Worm (Caenorhabditis elegans): Measurements from ENCODE around the gene ccf-1.
A peak's percentile ranks its signal among the peaks of the same experiment; 100 is the strongest.

The ccf-1 gene

DNA sequence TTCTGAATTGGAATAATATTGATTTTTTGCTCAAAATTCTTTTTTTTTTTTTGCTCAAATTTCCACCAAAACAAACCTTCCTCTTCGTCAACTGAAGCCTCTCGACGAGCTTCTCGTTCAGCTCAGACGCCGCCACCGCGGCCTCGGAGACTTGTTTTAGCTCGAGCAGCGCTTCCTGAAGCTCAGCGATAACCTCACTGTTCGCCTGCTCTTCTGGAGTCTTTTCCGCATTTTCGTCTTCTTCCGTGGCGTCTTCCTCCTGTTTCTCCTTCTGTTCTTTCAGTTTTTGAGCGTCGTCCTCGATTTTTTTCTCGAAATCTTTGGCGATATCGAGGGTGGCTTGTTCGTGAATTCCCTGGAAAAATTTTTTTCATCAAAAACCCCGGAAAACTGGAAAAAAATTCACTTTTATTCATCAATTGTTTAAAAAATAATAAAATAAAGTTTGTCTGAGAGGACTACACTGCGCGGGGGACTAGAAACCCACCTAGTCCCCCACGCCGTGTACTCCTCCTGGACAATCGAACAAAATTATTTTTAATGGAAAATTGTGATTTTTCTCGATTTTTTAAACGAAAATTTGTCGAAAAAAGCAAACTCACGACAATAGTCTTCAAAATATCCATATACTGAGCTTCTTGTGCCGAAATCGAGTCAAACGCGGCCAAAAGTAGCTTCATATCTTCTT is 26.2 kb upstream of the ccf-1 start (continued):
- TF ChIP-seq zag-1 (tag; optimal IDR thresholded peaks at IDR 0.05) (no peak), unc-55 (GFP tag; optimal IDR thresholded peaks at IDR 0.05) (peak; percentile 86), unc-39 (tag; optimal IDR thresholded peaks at IDR 0.05) (no peak), nhr-77 (tag; optimal IDR thresholded peaks at IDR 0.05) (no peak), ztf-1 (GFP tag; conservative IDR thresholded peaks at IDR 0.05) (0 out of 2 replicates have a peak, but pooled peaks have one; percentile 70), F13H6.1 (tag; optimal IDR thresholded peaks at IDR 0.05) (peak; percentile 90), ceh-16 (tag; optimal IDR thresholded peaks at IDR 0.05) (no peak), nhr-12 (tag; optimal IDR thresholded peaks at IDR 0.05) (no peak), lin-13 (GFP tag; optimal IDR thresholded peaks at IDR 0.05) (peak; percentile 91), nhr-129 (tag; optimal IDR thresholded peaks at IDR 0.05) (no peak), elt-1 (tag; optimal IDR thresholded peaks at IDR 0.05) (no peak), ceh-82 (tag; optimal IDR thresholded peaks at IDR 0.05) (no peak), alr-1 (tag; optimal IDR thresholded peaks at IDR 0.05) (no peak)

DNA sequence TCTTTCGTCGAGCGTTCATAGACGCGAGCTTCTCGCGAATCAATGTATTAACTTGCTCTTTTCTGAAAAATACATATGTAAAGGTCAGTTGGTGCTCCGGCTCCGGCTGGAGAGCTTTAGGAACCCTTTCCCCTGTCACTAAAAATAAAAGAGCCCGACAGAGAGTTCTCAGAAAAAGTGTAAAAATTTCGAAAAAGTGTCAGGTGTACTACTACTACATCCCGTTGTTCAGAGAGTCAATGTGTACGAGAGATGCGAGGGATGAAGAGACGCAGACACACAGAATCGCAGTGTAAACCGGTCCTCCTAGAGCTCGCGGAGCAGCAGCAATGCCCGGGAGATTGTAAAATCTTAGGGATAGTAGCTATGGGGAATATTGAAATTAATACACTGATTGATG is 22.6 kb upstream of the ccf-1 start:
- TF ChIP-seq sma-9 (GFP tag; optimal IDR thresholded peaks at IDR 0.05) (peak; percentile 51), sma-9 (tag; optimal IDR thresholded peaks at IDR 0.05) (no peak), nhr-129 (tag; optimal IDR thresholded peaks at IDR 0.05) (peak; percentile 28), C34F6.9 (tag; optimal IDR thresholded peaks at IDR 0.05) (peak; percentile 47), lsy-2 (tag; optimal IDR thresholded peaks at IDR 0.05) (peak; percentile 1 to 44), nhr-12 (tag; optimal IDR thresholded peaks at IDR 0.05) (no peak), elt-3 (tag; optimal IDR thresholded peaks at IDR 0.05) (no peak), F13H6.1 (tag; optimal IDR thresholded peaks at IDR 0.05) (peak; percentile 79), sem-4 (tag; optimal IDR thresholded peaks at IDR 0.05) (no peak)

- TF ChIP-seq lsy-2 (tag; optimal IDR thresholded peaks at IDR 0.05), result peak in 1 of 2 experiments; percentile 18
Measured at ce11 chrIII:11939238-11939637, 19.2 kb upstream of the ccf-1 start.

- TF ChIP-seq unc-62 (GFP tag; optimal IDR thresholded peaks at IDR 0.05) (no peak), crh-2 (tag; optimal IDR thresholded peaks at IDR 0.05) (no peak), elt-1 (tag; optimal IDR thresholded peaks at IDR 0.05) (no peak), peb-1 (tag; optimal IDR thresholded peaks at IDR 0.05) (no peak), ceh-16 (tag; optimal IDR thresholded peaks at IDR 0.05) (no peak), mbf-1 (tag; optimal IDR thresholded peaks at IDR 0.05) (no peak), lin-39 (tag; optimal IDR thresholded peaks at IDR 0.05) (no peak), ztf-4 (tag; optimal IDR thresholded peaks at IDR 0.05) (no peak), mdl-1 (tag; optimal IDR thresholded peaks at IDR 0.05) (no peak), alr-1 (tag; optimal IDR thresholded peaks at IDR 0.05) (no peak), nhr-21 (tag; optimal IDR thresholded peaks at IDR 0.05) (no peak)
Measured at ce11 chrIII:11938525-11938924, 18.5 kb upstream of the ccf-1 start.

- TF ChIP-seq peb-1 (tag; optimal IDR thresholded peaks at IDR 0.05), result no peak
- peak; percentile 5 for TF ChIP-seq unc-55 (GFP tag; optimal IDR thresholded peaks at IDR 0.05)
- no peak for TF ChIP-seq sma-9 (GFP tag; optimal IDR thresholded peaks at IDR 0.05)
- TF ChIP-seq sma-9 (tag; optimal IDR thresholded peaks at IDR 0.05), result no peak
- no peak for TF ChIP-seq ceh-16 (tag; optimal IDR thresholded peaks at IDR 0.05)
- no peak for TF ChIP-seq nhr-12 (tag; optimal IDR thresholded peaks at IDR 0.05)
- TF ChIP-seq nhr-129 (tag; optimal IDR thresholded peaks at IDR 0.05), result peak; percentile 13
- TF ChIP-seq snpc-4 (tag; optimal IDR thresholded peaks at IDR 0.05), result no peak
- TF ChIP-seq C34F6.9 (tag; optimal IDR thresholded peaks at IDR 0.05), result peak; percentile 14
- peak in 1 of 2 experiments; percentile 38 for TF ChIP-seq lsy-2 (tag; optimal IDR thresholded peaks at IDR 0.05)
- TF ChIP-seq mab-5 (tag; optimal IDR thresholded peaks at IDR 0.05), result no peak
- no peak for TF ChIP-seq Y55F3AM.14 (GFP tag; optimal IDR thresholded peaks at IDR 0.05)
- no peak for TF ChIP-seq unc-39 (tag; optimal IDR thresholded peaks at IDR 0.05)
- no peak for TF ChIP-seq elt-1 (tag; optimal IDR thresholded peaks at IDR 0.05)
- no peak for TF ChIP-seq ceh-82 (tag; optimal IDR thresholded peaks at IDR 0.05)
- no peak for TF ChIP-seq nhr-21 (tag; optimal IDR thresholded peaks at IDR 0.05)
- TF ChIP-seq unc-62 (GFP tag; optimal IDR thresholded peaks at IDR 0.05), result no peak
- TF ChIP-seq F13H6.1 (tag; optimal IDR thresholded peaks at IDR 0.05), result no peak
- peak; percentile 19 for TF ChIP-seq crh-2 (tag; optimal IDR thresholded peaks at IDR 0.05)
- peak; percentile 16 for TF ChIP-seq sem-4 (tag; optimal IDR thresholded peaks at IDR 0.05)
Measured at ce11 chrIII:11937911-11938310, 17.9 kb upstream of the ccf-1 start.
